Fruit fly (Drosophila melanogaster) whole organism: ENCODE data around the gene CG3625.

ENCODE experiments used
- pan ChIP-seq: fragments of >200 bp; optimal IDR thresholded peaks from 2 replicates; lab custom pipeline; 2017
- psq ChIP-seq: fragments of >200 bp; optimal IDR thresholded peaks from 2 replicates; lab custom pipeline; 2017
- usp ChIP-seq: fragments of >200 bp; optimal IDR thresholded peaks from 2 replicates; lab custom pipeline; 2017; ENCODE audit warnings: missing biosample characterization, missing genetic modification characterization, mixed read lengths

DNA sequence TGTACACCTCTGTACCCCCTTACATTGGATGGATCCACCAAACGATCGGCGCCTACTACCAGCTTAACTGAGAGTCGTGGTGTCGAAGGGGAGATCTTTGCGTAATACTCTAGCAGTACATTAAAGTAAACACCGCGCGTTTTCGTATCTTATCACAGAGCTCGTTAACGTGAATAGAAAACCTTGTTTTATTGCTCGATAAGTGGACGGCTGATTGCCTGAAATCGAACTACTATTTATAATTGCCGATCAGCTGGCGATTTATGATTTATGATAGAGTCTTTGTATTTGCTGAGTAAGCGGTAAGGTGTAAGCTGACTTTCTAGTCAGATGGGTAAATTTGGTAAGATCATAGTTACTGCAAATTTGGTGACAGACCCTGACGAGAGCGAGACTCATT lies 31.3 kb upstream of the CG3625 start:
- no peak for TF ChIP-seq pan (lab: Kevin White, UChicago)
- TF ChIP-seq usp (GFP tag; lab: Kevin White, UChicago), result no peak
- TF ChIP-seq psq, result no peak
